Fruit fly (Drosophila melanogaster) whole organism, prepupa: Measurements from ENCODE around the gene Sol1.
A peak's percentile ranks its signal among the peaks of the same experiment; 100 is the strongest.

Source experiments
- CG11294 ChIP-seq: fragments of 200-800 bp; sonication (Bioruptor generic); IDR thresholded peaks from 2 replicates; pipeline ENCODE4 v1.3.6; 2022; ENCODE audit warnings: missing biosample characterization, missing genetic modification characterization
- CG11762 ChIP-seq: fragments of 200-800 bp; sonication (Bioruptor generic); optimal IDR thresholded peaks from 3 replicates; lab custom pipeline; 2016; ENCODE audit warnings: missing biosample characterization, missing genetic modification characterization; ENCODE audit not compliant: insufficient read depth
- CG11902 ChIP-seq: fragments of 200-800 bp; sonication (Bioruptor generic); optimal IDR thresholded peaks from 3 replicates; lab custom pipeline; 2016; ENCODE audit warnings: missing biosample characterization, missing genetic modification characterization
- CG15336 ChIP-seq: fragments of 200-800 bp; sonication (Bioruptor generic); IDR thresholded peaks from 2 replicates; pipeline ENCODE4 v1.3.6; 2022; ENCODE audit warnings: missing biosample characterization, missing genetic modification characterization
- CG16779 ChIP-seq: fragments of 200-800 bp; sonication (Bioruptor generic); optimal IDR thresholded peaks from 3 replicates; lab custom pipeline; 2017; ENCODE audit warnings: missing biosample characterization, mild to moderate bottlenecking, missing genetic modification characterization
- CG3032 ChIP-seq: fragments of 200-800 bp; optimal IDR thresholded peaks from 2 replicates; lab custom pipeline; 2019; ENCODE audit warnings: missing biosample characterization, mild to moderate bottlenecking, missing genetic modification characterization, moderate library complexity
- CG31627 ChIP-seq: fragments of 200-800 bp; sonication (Bioruptor generic); optimal IDR thresholded peaks from 3 replicates; lab custom pipeline; 2016; ENCODE audit warnings: missing biosample characterization, missing genetic modification characterization
- CG32006 ChIP-seq: fragments of 200-800 bp; sonication (Bioruptor generic); optimal IDR thresholded peaks from 3 replicates; lab custom pipeline; 2017; ENCODE audit warnings: missing biosample characterization, mild to moderate bottlenecking, missing genetic modification characterization
- CG34406 ChIP-seq: fragments of 200-800 bp; sonication (Bioruptor generic); optimal IDR thresholded peaks from 3 replicates; lab custom pipeline; 2016; ENCODE audit warnings: missing biosample characterization, missing genetic modification characterization
- CG3919 ChIP-seq: fragments of 200-800 bp; sonication (Bioruptor generic); optimal IDR thresholded peaks from 3 replicates; lab custom pipeline; 2016; ENCODE audit warnings: missing biosample characterization, missing genetic modification characterization
- CG4318 ChIP-seq: fragments of 200-800 bp; sonication (Bioruptor generic); optimal IDR thresholded peaks from 3 replicates; lab custom pipeline; 2017; ENCODE audit warnings: missing biosample characterization, mild to moderate bottlenecking, missing genetic modification characterization
- CG6163 ChIP-seq: fragments of 200-800 bp; sonication (Bioruptor generic); IDR thresholded peaks from 3 replicates; pipeline ENCODE4 v1.3.6; 2022; ENCODE audit warnings: missing biosample characterization, missing genetic modification characterization
- CG6276 ChIP-seq: fragments of 200-800 bp; sonication (Bioruptor generic); optimal IDR thresholded peaks from 2 replicates; lab custom pipeline; 2017; ENCODE audit warnings: missing biosample characterization, mild to moderate bottlenecking, missing genetic modification characterization
- CG6808 ChIP-seq: fragments of 200-800 bp; sonication (Bioruptor generic); optimal IDR thresholded peaks from 3 replicates; lab custom pipeline; 2017; ENCODE audit warnings: missing biosample characterization, missing genetic modification characterization, mild to moderate bottlenecking, moderate library complexity, missing genetic modification reagents
- CG6854 ChIP-seq: fragments of 200-800 bp; sonication (Bioruptor generic); optimal IDR thresholded peaks from 2 replicates; lab custom pipeline; 2017; ENCODE audit warnings: missing biosample characterization, mild to moderate bottlenecking, missing genetic modification characterization
- CG7368 ChIP-seq: fragments of 200-800 bp; sonication (Bioruptor generic); optimal IDR thresholded peaks from 3 replicates; lab custom pipeline; 2016; ENCODE audit warnings: missing biosample characterization, missing genetic modification characterization
- CG8119 ChIP-seq: fragments of 200-800 bp; sonication (Bioruptor generic); IDR thresholded peaks from 3 replicates; pipeline ENCODE4 v1.3.6; 2022; ENCODE audit warnings: missing biosample characterization, missing genetic modification characterization
- CG8632 ChIP-seq: fragments of 200-800 bp; sonication (Bioruptor generic); optimal IDR thresholded peaks from 3 replicates; lab custom pipeline; 2016; ENCODE audit warnings: missing biosample characterization, missing genetic modification characterization
- Eip78C ChIP-seq: fragments of 200-800 bp; sonication (Bioruptor generic); peaks from one replicate; lab custom pipeline; 2016; ENCODE audit warnings: missing biosample characterization, missing genetic modification characterization
- Ets96B ChIP-seq: fragments of 200-800 bp; optimal IDR thresholded peaks from 2 replicates; lab custom pipeline; 2019; ENCODE audit warnings: missing biosample characterization, mild to moderate bottlenecking, missing genetic modification characterization, moderate library complexity
- Gug ChIP-seq: fragments of 200-800 bp; sonication (Bioruptor generic); IDR thresholded peaks from 2 replicates; pipeline ENCODE4 v1.3.6; 2022; ENCODE audit warnings: missing biosample characterization, missing genetic modification characterization
- Hr4 ChIP-seq: fragments of 200-800 bp; sonication (Bioruptor generic); optimal IDR thresholded peaks from 3 replicates; lab custom pipeline; 2016; ENCODE audit warnings: missing biosample characterization, missing genetic modification characterization
- Lpt ChIP-seq: fragments of 200-800 bp; sonication (Bioruptor generic); optimal IDR thresholded peaks from 3 replicates; lab custom pipeline; 2016; ENCODE audit warnings: missing biosample characterization, missing genetic modification characterization
- Smox ChIP-seq: fragments of 200-800 bp; sonication (Bioruptor generic); optimal IDR thresholded peaks from 3 replicates; lab custom pipeline; 2016; ENCODE audit warnings: missing biosample characterization, missing genetic modification characterization
- Sox102F ChIP-seq: fragments of 200-800 bp; sonication (Bioruptor generic); optimal IDR thresholded peaks from 2 replicates; lab custom pipeline; 2016; ENCODE audit warnings: missing biosample characterization, mild to moderate bottlenecking, missing genetic modification characterization
- Sox14 ChIP-seq: fragments of 200-800 bp; sonication (Bioruptor generic); optimal IDR thresholded peaks from 3 replicates; lab custom pipeline; 2016; ENCODE audit warnings: missing biosample characterization, missing genetic modification characterization
- achi ChIP-seq: fragments of 200-800 bp; sonication (Bioruptor generic); optimal IDR thresholded peaks from 3 replicates; lab custom pipeline; 2016; ENCODE audit warnings: missing biosample characterization, missing genetic modification characterization
- cyc ChIP-seq: fragments of 200-800 bp; sonication (Bioruptor generic); optimal IDR thresholded peaks from 3 replicates; lab custom pipeline; 2016; ENCODE audit warnings: missing biosample characterization, missing genetic modification characterization
- dac ChIP-seq: fragments of 200-800 bp; sonication (Bioruptor generic); optimal IDR thresholded peaks from 2 replicates; lab custom pipeline; 2017; ENCODE audit warnings: missing biosample characterization, mild to moderate bottlenecking, missing genetic modification characterization
- dsx ChIP-seq: fragments of 200-800 bp; optimal IDR thresholded peaks from 3 replicates; lab custom pipeline; 2019; ENCODE audit warnings: missing biosample characterization, mild to moderate bottlenecking, missing genetic modification characterization, moderate library complexity; ENCODE audit not compliant: poor library complexity, severe bottlenecking
- eg ChIP-seq: fragments of 200-800 bp; sonication (Bioruptor generic); IDR thresholded peaks from 3 replicates; pipeline ENCODE4 v1.3.6; 2022; ENCODE audit warnings: missing biosample characterization, missing genetic modification characterization
- esn ChIP-seq: fragments of 200-800 bp; sonication (Bioruptor generic); optimal IDR thresholded peaks from 2 replicates; lab custom pipeline; 2016; ENCODE audit warnings: missing biosample characterization, mild to moderate bottlenecking, missing genetic modification characterization, moderate library complexity
- fd59A ChIP-seq: fragments of 200-800 bp; sonication (Bioruptor generic); optimal IDR thresholded peaks from 2 replicates; lab custom pipeline; 2017; ENCODE audit warnings: missing biosample characterization, mild to moderate bottlenecking, missing genetic modification characterization, missing genetic modification reagents
- fd85E ChIP-seq: fragments of 200-800 bp; sonication (Bioruptor generic); optimal IDR thresholded peaks from 3 replicates; lab custom pipeline; 2016; ENCODE audit warnings: missing biosample characterization, missing genetic modification characterization
- fkh ChIP-seq: fragments of 200-800 bp; sonication (Bioruptor generic); optimal IDR thresholded peaks from 3 replicates; lab custom pipeline; 2017; ENCODE audit warnings: missing biosample characterization, mild to moderate bottlenecking, missing genetic modification characterization, moderate library complexity
- net ChIP-seq: fragments of 200-800 bp; sonication (Bioruptor generic); optimal IDR thresholded peaks from 3 replicates; lab custom pipeline; 2016; ENCODE audit warnings: missing biosample characterization, missing genetic modification characterization
- pdm3 ChIP-seq: fragments of 200-800 bp; sonication (Bioruptor generic); optimal IDR thresholded peaks from 3 replicates; lab custom pipeline; 2016; ENCODE audit warnings: missing biosample characterization, missing genetic modification characterization
- spab ChIP-seq: fragments of 200-800 bp; sonication (Bioruptor generic); optimal IDR thresholded peaks from 2 replicates; lab custom pipeline; 2017; ENCODE audit warnings: missing biosample characterization, mild to moderate bottlenecking, missing genetic modification characterization, missing genetic modification reagents
- svp ChIP-seq: fragments of 200-800 bp; sonication (Bioruptor generic); peaks from one replicate; lab custom pipeline; 2016; ENCODE audit warnings: missing biosample characterization, missing genetic modification characterization

Sol1 gene

dm6 chr3R:12379708-12380107, 6.3 kb upstream of the Sol1 start, which contains the start of gene GstD8:
TSS of gene GstD8 (plus strand) at chr3R:12380008.
- TF ChIP-seq fkh (no peak), Sox102F (GFP tag; lab: Kevin White, UChicago) (no peak), CG16779 (tag; lab: Kevin White, UChicago) (no peak), CG11294 (no peak), Smox (no peak), CG34406 (no peak), Ets96B (tag; lab: Kevin White, UChicago) (no peak), CG6854 (GFP tag; lab: Kevin White, UChicago) (no peak), esn (GFP tag; lab: Kevin White, UChicago) (no peak)

- TF ChIP-seq CG31627 (GFP tag; lab: Kevin White, UChicago) = no peak
- no peak for TF ChIP-seq CG11902 (GFP tag; lab: Kevin White, UChicago)
- TF ChIP-seq CG11762 (GFP tag; lab: Kevin White, UChicago) = no peak
- TF ChIP-seq dsx (GFP tag; lab: Kevin White, UChicago) = no peak
- TF ChIP-seq net (GFP tag; lab: Kevin White, UChicago) = peak; percentile 3
- TF ChIP-seq CG6163 (GFP tag; lab: Robert Waterston, UW) = peak; percentile 77
- TF ChIP-seq CG7368 = no peak
- peak; percentile 54 for TF ChIP-seq Hr4
- peak; percentile 74 for TF ChIP-seq CG15336 (GFP tag; lab: Robert Waterston, UW)
- TF ChIP-seq Sox14 (GFP tag; lab: Kevin White, UChicago) = peak; percentile 0
- no peak for TF ChIP-seq fd59A (GFP tag; lab: Kevin White, UChicago)
- TF ChIP-seq Lpt (GFP tag; lab: Kevin White, UChicago) = peak; percentile 45
- peak; percentile 70 for TF ChIP-seq svp (GFP tag; lab: Kevin White, UChicago)
- TF ChIP-seq pdm3 = peak; percentile 34
- no peak for TF ChIP-seq spab
- TF ChIP-seq CG6276 (GFP tag; lab: Kevin White, UChicago) = peak; percentile 44
- TF ChIP-seq CG6854 (GFP tag; lab: Kevin White, UChicago) = no peak
- no peak for TF ChIP-seq CG16779 (tag; lab: Kevin White, UChicago)
- peak; percentile 54 for TF ChIP-seq CG4318 (GFP tag; lab: Kevin White, UChicago)
- no peak for TF ChIP-seq CG6808 (GFP tag; lab: Kevin White, UChicago)
- TF ChIP-seq Sox102F (GFP tag; lab: Kevin White, UChicago) = no peak
- no peak for TF ChIP-seq fd85E (GFP tag; lab: Kevin White, UChicago)
- peak; percentile 66 for TF ChIP-seq CG8119 (GFP tag; lab: Robert Waterston, UW)
- TF ChIP-seq cyc = no peak
- TF ChIP-seq Gug (GFP tag; lab: Robert Waterston, UW) = 0 out of 2 replicates have a peak, but pooled peaks have one; percentile 38
- TF ChIP-seq CG3032 (tag; lab: Kevin White, UChicago) = no peak
- no peak for TF ChIP-seq CG3919 (GFP tag; lab: Kevin White, UChicago)
- TF ChIP-seq dac (GFP tag; lab: Kevin White, UChicago) = peak; percentile 23
- TF ChIP-seq CG8632 (GFP tag; lab: Kevin White, UChicago) = no peak
- TF ChIP-seq Ets96B (tag; lab: Kevin White, UChicago) = no peak
- TF ChIP-seq eg (GFP tag; lab: Robert Waterston, UW) = peak; percentile 54
- TF ChIP-seq esn (GFP tag; lab: Kevin White, UChicago) = no peak
- peak; percentile 78 for TF ChIP-seq CG32006 (GFP tag; lab: Kevin White, UChicago)
- peak; percentile 60 for TF ChIP-seq Eip78C
- peak; percentile 27 for TF ChIP-seq achi
- TF ChIP-seq CG11294 = peak; percentile 31; the same call in 1 of the 2 replicates
- TF ChIP-seq, all 60 proteins: peak for 18
Observed at dm6 chr3R:12381130-12381700, 4.8 kb upstream of the Sol1 start.
